Fruit fly (Drosophila melanogaster): ENCODE results near the gene LKRSDH.

LKRSDH gene

DNA sequence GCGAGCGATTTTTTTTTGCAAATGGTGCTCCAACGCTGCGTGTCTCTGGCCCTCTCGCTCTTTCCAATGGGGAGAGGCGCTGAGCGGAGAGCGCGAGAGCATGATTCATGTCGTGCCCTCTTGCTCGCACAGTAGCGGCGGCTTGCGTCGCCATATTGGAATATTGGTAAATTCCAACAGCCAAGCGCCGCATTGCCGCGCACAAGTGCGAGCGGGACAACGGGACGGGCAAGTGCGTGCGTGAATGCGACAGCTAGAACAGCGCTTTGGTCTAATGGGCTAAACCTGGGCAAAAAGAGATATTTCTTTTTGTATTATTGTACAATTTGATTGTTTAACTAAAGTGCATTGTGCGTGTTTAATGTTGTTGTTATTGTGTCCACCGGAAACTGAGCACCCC is 32.5 kb upstream of the LKRSDH start (continued):
- TF ChIP-seq lz (GFP tag; optimal IDR thresholded peaks at IDR 0.05) (no peak), CG11294 (GFP tag; IDR thresholded peaks at IDR 0.05) (no peak), Blimp-1 (GFP tag; optimal IDR thresholded peaks at IDR 0.05) (no peak), salr (GFP tag; optimal IDR thresholded peaks at IDR 0.05) (peak; percentile 20 to 23), dsx (GFP tag; optimal IDR thresholded peaks at IDR 0.05; ENCODE audit: poor library complexity, severe bottlenecking) (peak; percentile 25), CG3919 (GFP tag; optimal IDR thresholded peaks at IDR 0.05) (no peak), CG34406 (GFP tag; optimal IDR thresholded peaks at IDR 0.05) (peak; percentile 32), Hr38 (GFP tag; optimal IDR thresholded peaks at IDR 0.05) (no peak), CG11902 (GFP tag; optimal IDR thresholded peaks at IDR 0.05) (no peak), net (GFP tag; optimal IDR thresholded peaks at IDR 0.05) (peak; percentile 26), Lpt (GFP tag; optimal IDR thresholded peaks at IDR 0.05) (peak; percentile 31), CG8119 (GFP tag; IDR thresholded peaks at IDR 0.05) (peak; percentile 29; the same call in 1 of the 3 replicates), Met (GFP tag; optimal IDR thresholded peaks at IDR 0.05) (peak; percentile 28), CG4318 (GFP tag; optimal IDR thresholded peaks at IDR 0.05) (no peak), fd85E (GFP tag; optimal IDR thresholded peaks at IDR 0.05) (no peak), CG31627 (GFP tag; optimal IDR thresholded peaks at IDR 0.05) (no peak), vri (GFP tag; optimal IDR thresholded peaks at IDR 0.05) (peak; percentile 83), CG9139 (GFP tag; optimal IDR thresholded peaks at IDR 0.05) (peak; percentile 30), CG10669 (GFP tag; optimal IDR thresholded peaks at IDR 0.05) (no peak), CG6808 (GFP tag; optimal IDR thresholded peaks at IDR 0.05) (peak; percentile 41), Gug (GFP tag; IDR thresholded peaks at IDR 0.05) (peak; percentile 30; the same call in 1 of the 2 replicates), CG6854 (GFP tag; optimal IDR thresholded peaks at IDR 0.05) (no peak), achi (GFP tag; optimal IDR thresholded peaks at IDR 0.05) (no peak), Eip93F (GFP tag; optimal IDR thresholded peaks at IDR 0.05) (no peak), CG3032 (tag; optimal IDR thresholded peaks at IDR 0.05) (peak; percentile 41)

DNA sequence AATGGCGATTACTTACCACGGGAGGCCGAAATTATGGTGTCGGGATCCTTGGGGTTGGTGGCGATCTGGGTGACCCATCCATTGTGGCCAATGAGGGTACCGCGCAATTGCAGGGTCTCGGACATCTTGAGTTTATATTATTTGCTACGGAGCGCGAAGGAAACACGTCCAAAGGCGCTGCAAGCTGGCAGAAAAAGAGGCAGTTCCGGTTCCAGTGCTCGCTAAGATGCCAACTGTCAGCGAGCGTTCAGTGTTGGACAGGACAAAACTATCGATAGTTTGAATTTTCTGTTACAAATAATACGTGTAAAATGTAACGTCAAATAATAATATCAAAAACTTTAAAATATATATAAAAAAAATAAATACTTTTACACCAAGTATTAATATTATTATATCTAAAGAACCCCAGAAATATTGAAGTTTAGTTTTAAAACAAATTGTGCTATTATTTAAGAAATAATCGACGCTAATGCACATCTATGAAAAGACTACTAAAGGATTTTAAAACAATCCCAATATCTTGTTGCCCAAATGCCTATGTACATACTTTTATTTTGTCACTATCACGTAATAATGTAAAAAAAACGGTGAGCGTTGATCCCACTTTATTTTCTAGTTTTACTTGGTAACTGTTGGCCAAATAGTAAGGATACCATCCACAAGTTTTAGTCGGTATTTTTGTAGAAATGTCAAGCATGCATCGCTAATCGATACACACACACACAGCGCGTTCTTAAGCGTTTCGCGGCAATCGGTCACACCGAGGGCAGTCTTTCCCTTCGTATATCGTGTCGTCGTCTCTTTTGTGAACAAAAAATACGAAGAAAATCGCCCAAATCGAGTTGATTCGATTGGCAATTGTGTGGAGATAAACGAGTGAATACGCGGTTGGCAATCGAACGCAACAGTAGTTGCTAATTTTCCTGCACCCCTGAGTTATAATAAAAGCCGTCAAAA is 31.6 kb upstream of the LKRSDH start, which contains the start of the genes Rack1 and mts:
Rack1 (minus strand) TSS at position 271 of the 960 bp plus-strand sequence.
mts (plus strand) TSS at position 606 of the 960 bp plus-strand sequence.
- peak; percentile 73 for TF ChIP-seq CG34406 (GFP tag; optimal IDR thresholded peaks at IDR 0.05)
- TF ChIP-seq CG6276 (GFP tag; optimal IDR thresholded peaks at IDR 0.05), result peak; percentile 12
- no peak for TF ChIP-seq Hr38 (GFP tag; optimal IDR thresholded peaks at IDR 0.05)
- peak; percentile 71 for TF ChIP-seq Eip75B (GFP tag; optimal IDR thresholded peaks at IDR 0.05)
- TF ChIP-seq CG15336 (GFP tag; IDR thresholded peaks at IDR 0.05), result no peak
- TF ChIP-seq topi (GFP tag; optimal IDR thresholded peaks at IDR 0.05), result peak; percentile 79
- peak; percentile 47 for TF ChIP-seq CG11762 (GFP tag; optimal IDR thresholded peaks at IDR 0.05; ENCODE audit: insufficient read depth)
- TF ChIP-seq svp (GFP tag), result peak; percentile 75
- TF ChIP-seq Ets96B (tag; optimal IDR thresholded peaks at IDR 0.05), result no peak
- no peak for TF ChIP-seq Ets21C (GFP tag; optimal IDR thresholded peaks at IDR 0.05)
- peak; percentile 100 for TF ChIP-seq achi (GFP tag; optimal IDR thresholded peaks at IDR 0.05)
- peak; percentile 60 for TF ChIP-seq CG3032 (tag; optimal IDR thresholded peaks at IDR 0.05)
- peak; percentile 68 for TF ChIP-seq OdsH (GFP tag; optimal IDR thresholded peaks at IDR 0.05)
- peak; percentile 63 for TF ChIP-seq CG10631 (GFP tag; optimal IDR thresholded peaks at IDR 0.05)
- TF ChIP-seq CG6854 (GFP tag; optimal IDR thresholded peaks at IDR 0.05), result peak; percentile 90
- TF ChIP-seq fkh (GFP tag; optimal IDR thresholded peaks at IDR 0.05), result peak; percentile 57
- TF ChIP-seq eg (GFP tag; IDR thresholded peaks at IDR 0.05), result peak; percentile 79
- peak; percentile 62 for TF ChIP-seq CG1621 (tag; optimal IDR thresholded peaks at IDR 0.05)
- peak; percentile 65 for TF ChIP-seq CG8632 (GFP tag; optimal IDR thresholded peaks at IDR 0.05)
- peak; percentile 64 for TF ChIP-seq CG31627 (GFP tag; optimal IDR thresholded peaks at IDR 0.05)
- peak; percentile 36 to 83 for TF ChIP-seq salr (GFP tag; optimal IDR thresholded peaks at IDR 0.05)
- no peak for TF ChIP-seq CG4318 (GFP tag; optimal IDR thresholded peaks at IDR 0.05)
- TF ChIP-seq esn (GFP tag; optimal IDR thresholded peaks at IDR 0.05), result peak; percentile 85
- peak; percentile 82 for TF ChIP-seq lz (GFP tag; optimal IDR thresholded peaks at IDR 0.05)
- peak; percentile 31 for TF ChIP-seq dsx (GFP tag; optimal IDR thresholded peaks at IDR 0.05; ENCODE audit: poor library complexity, severe bottlenecking)
- TF ChIP-seq CG8119 (GFP tag; IDR thresholded peaks at IDR 0.05), result peak; percentile 34; the same call in 1 of the 3 replicates
- peak; percentile 64 for TF ChIP-seq Hr39 (GFP tag; optimal IDR thresholded peaks at IDR 0.05)
- peak; percentile 49 for TF ChIP-seq CG11902 (GFP tag; optimal IDR thresholded peaks at IDR 0.05)
- TF ChIP-seq CG9139 (GFP tag; optimal IDR thresholded peaks at IDR 0.05), result peak; percentile 82
- peak; percentile 86 for TF ChIP-seq CG6163 (GFP tag; IDR thresholded peaks at IDR 0.05)
- TF ChIP-seq Sox102F (GFP tag; optimal IDR thresholded peaks at IDR 0.05), result peak; percentile 78
- peak; percentile 54 for TF ChIP-seq dac (GFP tag; optimal IDR thresholded peaks at IDR 0.05)
- peak; percentile 57 for TF ChIP-seq CG6792 (GFP tag; optimal IDR thresholded peaks at IDR 0.05)
- TF ChIP-seq net (GFP tag; optimal IDR thresholded peaks at IDR 0.05), result peak; percentile 84
- no peak for TF ChIP-seq Lpt (GFP tag; optimal IDR thresholded peaks at IDR 0.05)

Measured in whole organism, prepupa.